Worm (Caenorhabditis elegans): ENCODE results near the gene F36A4.5.

- TF ChIP-seq ama-1 (optimal IDR thresholded peaks at IDR 0.05) (no peak), zfp-3 (GFP tag; conservative IDR thresholded peaks at IDR 0.05) (no peak), R02D3.7 (tag; optimal IDR thresholded peaks at IDR 0.05) (no peak), snpc-1.2 (GFP tag; IDR thresholded peaks at IDR 0.05) (no peak), duxl-1 (tag; optimal IDR thresholded peaks at IDR 0.05; ENCODE audit: poor library complexity) (no peak), dmd-9 (GFP tag; IDR thresholded peaks at IDR 0.05) (no peak), nhr-42 (GFP tag; IDR thresholded peaks at IDR 0.05) (no peak)
These were observed 45.3 kb upstream of the F36A4.5 start, which contains the start of gene F30B5.11 for ce11 chrIV:4219983-4220382.
